Fruit fly (Drosophila melanogaster): ENCODE measurements around the gene Wnt10.

Wnt10 gene

dm6 chr2L:7401627-7402026 is 38.4 kb downstream of the Wnt10 start (continued):
- no peak for TF ChIP-seq sima (GFP tag; optimal IDR thresholded peaks at IDR 0.05)
- TF ChIP-seq Ssrp (tag; optimal IDR thresholded peaks at IDR 0.05), result peak; percentile 54
- TF ChIP-seq Myb (GFP tag; optimal IDR thresholded peaks at IDR 0.05), result peak; percentile 15
- peak; percentile 72; the same call in 1 of the 2 replicates for TF ChIP-seq CG14014 (GFP tag; IDR thresholded peaks at IDR 0.05)
- no peak for TF ChIP-seq CG8359 (GFP tag; optimal IDR thresholded peaks at IDR 0.05; ENCODE audit: borderline replicate concordance)
- no peak for TF ChIP-seq CrebB (tag; optimal IDR thresholded peaks at IDR 0.05)
- peak; percentile 54 for TF ChIP-seq tin (GFP tag; optimal IDR thresholded peaks at IDR 0.05)
- TF ChIP-seq CG7372 (GFP tag; IDR thresholded peaks at IDR 0.05), result peak; percentile 65; the same call in 1 of the 2 replicates
- 0 out of 3 replicates have a peak, but pooled peaks have one; percentile 23 for TF ChIP-seq croc (GFP tag; conservative IDR thresholded peaks at IDR 0.05)
- peak; percentile 30 for TF ChIP-seq CG5180 (GFP tag; optimal IDR thresholded peaks at IDR 0.05)
- no peak for TF ChIP-seq p53 (GFP tag; optimal IDR thresholded peaks at IDR 0.05)
- TF ChIP-seq pros (GFP tag; optimal IDR thresholded peaks at IDR 0.05), result no peak
- peak; percentile 58 for TF ChIP-seq caup (GFP tag; optimal IDR thresholded peaks at IDR 0.05; ENCODE audit: severe bottlenecking)
- no peak for TF ChIP-seq her (GFP tag; optimal IDR thresholded peaks at IDR 0.05)
- TF ChIP-seq CG13287 (GFP tag; IDR thresholded peaks at IDR 0.05; ENCODE audit: partially characterized antibody), result no peak
- peak; percentile 80 for TF ChIP-seq gem (tag; optimal IDR thresholded peaks at IDR 0.05)
- no peak for TF ChIP-seq CG12219 (GFP tag; optimal IDR thresholded peaks at IDR 0.05)
- peak; percentile 75 for TF ChIP-seq Blimp-1 (GFP tag; optimal IDR thresholded peaks at IDR 0.05)
- peak; percentile 48 for TF ChIP-seq CG16815 (GFP tag; optimal IDR thresholded peaks at IDR 0.05)
- peak; percentile 65 for TF ChIP-seq phol (tag; optimal IDR thresholded peaks at IDR 0.05)
- TF ChIP-seq Fer2 (tag; optimal IDR thresholded peaks at IDR 0.05), result peak; percentile 56
- peak; percentile 3 for TF ChIP-seq CG18764 (GFP tag; optimal IDR thresholded peaks at IDR 0.05)
- TF ChIP-seq pita (GFP tag; optimal IDR thresholded peaks at IDR 0.05), result no peak
- peak; percentile 90 for TF ChIP-seq slbo (GFP tag; IDR thresholded peaks at IDR 0.05)
- peak; percentile 29 for TF ChIP-seq CG4328 (GFP tag; optimal IDR thresholded peaks at IDR 0.05)
- TF ChIP-seq CG3726 (GFP tag; IDR thresholded peaks at IDR 0.05), result no peak
- peak; percentile 55 for TF ChIP-seq fd96Cb (tag; optimal IDR thresholded peaks at IDR 0.05)
- TF ChIP-seq ftz-f1 (GFP tag; optimal IDR thresholded peaks at IDR 0.05), result no peak
- TF ChIP-seq ssp (GFP tag; IDR thresholded peaks at IDR 0.05), result peak; percentile 54
- TF ChIP-seq gce (GFP tag; IDR thresholded peaks at IDR 0.05), result peak; percentile 69; the same call in 1 of the 3 replicates
- no peak for TF ChIP-seq CG9797 (GFP tag; optimal IDR thresholded peaks at IDR 0.05)
- peak; percentile 75 for TF ChIP-seq Med (GFP tag)
- TF ChIP-seq CG14441 (GFP tag; IDR thresholded peaks at IDR 0.05), result peak; percentile 78
- TF ChIP-seq Deaf1 (tag; optimal IDR thresholded peaks at IDR 0.05), result peak; percentile 63
- no peak for TF ChIP-seq CG10462 (GFP tag; optimal IDR thresholded peaks at IDR 0.05)
- peak; percentile 75 for TF ChIP-seq CG8924 (tag; optimal IDR thresholded peaks at IDR 0.05)
- TF ChIP-seq CG3847 (GFP tag; IDR thresholded peaks at IDR 0.05), result peak; percentile 76
- TF ChIP-seq CG15269 (tag; optimal IDR thresholded peaks at IDR 0.05), result peak; percentile 78
- TF ChIP-seq Ets97D (GFP tag; optimal IDR thresholded peaks at IDR 0.05), result no peak
- TF ChIP-seq tio (GFP tag; optimal IDR thresholded peaks at IDR 0.05), result peak; percentile 18
- peak; percentile 79 for TF ChIP-seq nmo (GFP tag; optimal IDR thresholded peaks at IDR 0.05)
- TF ChIP-seq Lpt (GFP tag; optimal IDR thresholded peaks at IDR 0.05), result no peak
- TF ChIP-seq abd-A (tag; optimal IDR thresholded peaks at IDR 0.05), result no peak
- TF ChIP-seq CG7839 (tag; optimal IDR thresholded peaks at IDR 0.05), result peak; percentile 87
- peak; percentile 11 for TF ChIP-seq CG1529 (GFP tag; optimal IDR thresholded peaks at IDR 0.05)
- TF ChIP-seq CG13624 (GFP tag; optimal IDR thresholded peaks at IDR 0.05), result no peak
- TF ChIP-seq jigr1 (GFP tag; IDR thresholded peaks at IDR 0.05), result peak; percentile 59; the same call in 1 of the 3 replicates
- no peak for TF ChIP-seq CG12071 (GFP tag; optimal IDR thresholded peaks at IDR 0.05)
- TF ChIP-seq esg (GFP tag; conservative IDR thresholded peaks at IDR 0.05), result peak; percentile 63
- TF ChIP-seq usp (GFP tag; optimal IDR thresholded peaks at IDR 0.05), result no peak
- TF ChIP-seq cato (GFP tag; optimal IDR thresholded peaks at IDR 0.05; ENCODE audit: borderline replicate concordance), result no peak
